Fruit fly (Drosophila melanogaster) whole organism, wandering third instar larva: ENCODE data around the gene CG31752.

ENCODE experiments used
- CG32264 ChIP-seq: fragments of 200-800 bp; sonication (Bioruptor generic); optimal IDR thresholded peaks from 2 replicates; lab custom pipeline; 2016; ENCODE audit warnings: missing biosample characterization, missing genetic modification characterization
- CrebA ChIP-seq: fragments of 200-800 bp; sonication (Bioruptor generic); optimal IDR thresholded peaks from 2 replicates; lab custom pipeline; 2016; ENCODE audit warnings: missing biosample characterization, mild to moderate bottlenecking, missing genetic modification characterization, borderline replicate concordance
- Dfd ChIP-seq: fragments of >200 bp; optimal IDR thresholded peaks from 2 replicates; lab custom pipeline; 2017; ENCODE audit warnings: missing biosample characterization, missing genetic modification characterization
- Dif ChIP-seq: fragments of 200-275, 200-300 bp; sonication (Bioruptor generic); optimal IDR thresholded peaks from 2 replicates; lab custom pipeline; 2018; ENCODE audit warnings: missing biosample characterization, missing genetic modification characterization; ENCODE audit not compliant: partially characterized antibody
- GATAd ChIP-seq: sonication (Bioruptor generic); optimal IDR thresholded peaks from 2 replicates; lab custom pipeline; 2016; ENCODE audit warnings: missing biosample characterization, missing genetic modification characterization
- Hnf4 ChIP-seq: fragments of 200-800 bp; sonication (Bioruptor generic); optimal IDR thresholded peaks from 2 replicates; lab custom pipeline; 2016; ENCODE audit warnings: missing biosample characterization, mild to moderate bottlenecking, missing genetic modification characterization
- Hr83 ChIP-seq: fragments of 200-300 bp; sonication (Bioruptor generic); optimal IDR thresholded peaks from 2 replicates; lab custom pipeline; 2016; ENCODE audit warnings: missing biosample characterization, mild to moderate bottlenecking, missing genetic modification characterization, moderate library complexity; ENCODE audit not compliant: poor library complexity, severe bottlenecking
- Jra ChIP-seq: sonication (Bioruptor generic); optimal IDR thresholded peaks from 2 replicates; lab custom pipeline; 2016; ENCODE audit warnings: missing biosample characterization, missing genetic modification characterization
- Myc ChIP-seq: fragments of >200 bp; optimal IDR thresholded peaks from 2 replicates; lab custom pipeline; 2017
- N ChIP-seq: fragments of >200 bp; optimal IDR thresholded peaks from 2 replicates; lab custom pipeline; 2018; ENCODE audit warnings: missing biosample characterization, missing external identifiers, missing genetic modification characterization
- OdsH ChIP-seq: fragments of 200-800 bp; sonication (Bioruptor generic); optimal IDR thresholded peaks from 2 replicates; lab custom pipeline; 2016; ENCODE audit warnings: missing biosample characterization, mild to moderate bottlenecking, missing genetic modification characterization
- Rel ChIP-seq, 2 experiments: fragments of 200-800 bp; sonication (Bioruptor generic) in 1 of 2; optimal IDR thresholded peaks; 2 replicates in 1 of 2; 3 replicates in 1 of 2; lab custom pipeline; 2016 to 2019; ENCODE audit warnings: mild to moderate bottlenecking in 2 of 2, missing biosample characterization in 2 of 2, missing genetic modification characterization in 2 of 2, moderate library complexity in 1 of 2
- Sp1 ChIP-seq: fragments of 200-800 bp; sonication (Bioruptor generic); optimal IDR thresholded peaks from 3 replicates; lab custom pipeline; 2019; ENCODE audit warnings: missing biosample characterization, mild to moderate bottlenecking, missing genetic modification characterization, moderate library complexity
- Vsx2 ChIP-seq: fragments of 200-300, 225-300 bp; sonication (Bioruptor generic); optimal IDR thresholded peaks from 2 replicates; lab custom pipeline; 2018; ENCODE audit warnings: missing biosample characterization, missing genetic modification characterization; ENCODE audit not compliant: partially characterized antibody
- br ChIP-seq: fragments of 200-800 bp; sonication (Bioruptor generic); optimal IDR thresholded peaks from 2 replicates; lab custom pipeline; 2016; ENCODE audit warnings: missing biosample characterization, missing genetic modification characterization
- dmrt93B ChIP-seq: fragments of 200-800 bp; sonication (Bioruptor generic); optimal IDR thresholded peaks from 2 replicates; lab custom pipeline; 2018; ENCODE audit warnings: missing biosample characterization, mild to moderate bottlenecking, missing genetic modification characterization
- dsf ChIP-seq: sonication (Bioruptor generic); optimal IDR thresholded peaks from 2 replicates; lab custom pipeline; 2016; ENCODE audit warnings: missing biosample characterization, missing genetic modification characterization, borderline replicate concordance
- ey ChIP-seq: fragments of 200-800 bp; sonication (Bioruptor generic); optimal IDR thresholded peaks from 2 replicates; lab custom pipeline; 2016; ENCODE audit warnings: missing biosample characterization, missing genetic modification characterization
- foxo ChIP-seq, 2 experiments: fragments of 200-800 bp; sonication (Bioruptor generic); optimal IDR thresholded peaks; 2 replicates in 1 of 2; 3 replicates in 1 of 2; lab custom pipeline; 2016 to 2017; ENCODE audit warnings: missing biosample characterization in 2 of 2, missing genetic modification characterization in 2 of 2
- h ChIP-seq: fragments of 200-800 bp; sonication (Bioruptor generic); optimal IDR thresholded peaks from 3 replicates; lab custom pipeline; 2016; ENCODE audit warnings: missing biosample characterization, mild to moderate bottlenecking, missing genetic modification characterization
- jim ChIP-seq: fragments of 175-275, 200-325 bp; sonication (Bioruptor generic); optimal IDR thresholded peaks from 2 replicates; lab custom pipeline; 2016; ENCODE audit warnings: missing biosample characterization, mild to moderate bottlenecking, missing genetic modification characterization
- pan ChIP-seq: fragments of >200 bp; optimal IDR thresholded peaks from 2 replicates; lab custom pipeline; 2017
- psq ChIP-seq: fragments of 200-800 bp; sonication (Bioruptor generic); optimal IDR thresholded peaks from 3 replicates; lab custom pipeline; 2017; ENCODE audit warnings: missing biosample characterization, mild to moderate bottlenecking, missing genetic modification characterization, moderate library complexity
- rgr ChIP-seq: fragments of 200-800 bp; sonication (Bioruptor generic); optimal IDR thresholded peaks from 3 replicates; lab custom pipeline; 2016; ENCODE audit warnings: missing biosample characterization, mild to moderate bottlenecking, missing genetic modification characterization
- sage ChIP-seq: fragments of 200-800 bp; sonication (Bioruptor generic); optimal IDR thresholded peaks from 2 replicates; lab custom pipeline; 2016; ENCODE audit warnings: missing biosample characterization, mild to moderate bottlenecking, missing genetic modification characterization
- sv ChIP-seq: fragments of 200-800 bp; sonication (Bioruptor generic); optimal IDR thresholded peaks from 3 replicates; lab custom pipeline; 2016; ENCODE audit warnings: missing biosample characterization, missing genetic modification characterization
- usp ChIP-seq: fragments of >200 bp; optimal IDR thresholded peaks from 2 replicates; lab custom pipeline; 2017; ENCODE audit warnings: missing biosample characterization, missing genetic modification characterization
- woc ChIP-seq: sonication (Bioruptor generic); optimal IDR thresholded peaks from 2 replicates; lab custom pipeline; 2016; ENCODE audit warnings: missing biosample characterization, mild to moderate bottlenecking, missing genetic modification characterization

CG31752 gene

dm6 chr2L:18826496-18827008 lies 14.6 kb downstream of the CG31752 start, which contains the start of gene Ugt36E1:
Gene Ugt36E1 (plus strand): TSS chr2L:18826770.
- TF ChIP-seq br (GFP tag; lab: Kevin White, UChicago): no peak
- no peak for TF ChIP-seq h (GFP tag; lab: Kevin White, UChicago)
- no peak for TF ChIP-seq ey (GFP tag; lab: Kevin White, UChicago)
- TF ChIP-seq OdsH: no peak
- no peak for TF ChIP-seq Hnf4 (GFP tag; lab: Kevin White, UChicago)

DNA sequence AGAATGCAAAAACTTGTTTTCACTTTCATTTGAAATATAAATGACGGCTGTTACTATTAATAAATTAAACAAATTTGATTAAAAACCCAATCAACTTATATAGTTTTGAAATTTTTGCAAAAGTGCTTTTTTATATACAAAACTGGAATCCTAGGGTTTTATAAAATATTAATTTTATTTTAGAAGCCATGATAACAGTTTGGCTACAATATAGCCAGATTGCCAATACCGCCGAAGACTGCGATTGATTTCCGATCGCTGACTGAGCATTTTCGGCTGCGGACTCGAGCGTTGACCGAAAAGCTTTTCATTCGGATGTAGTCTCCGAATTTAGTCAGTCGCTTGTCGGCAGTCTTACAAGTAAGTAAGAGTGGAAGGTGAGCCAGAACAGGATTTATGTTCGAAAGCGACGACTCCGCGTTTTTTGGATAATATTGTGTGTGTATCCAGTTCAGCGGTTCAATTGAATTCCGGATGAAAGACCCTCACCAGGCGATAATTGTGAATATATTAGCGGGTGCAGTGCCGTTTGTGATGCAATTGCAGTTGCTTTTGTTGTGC lies 17.8 kb downstream of the CG31752 start, which contains the start of gene Ugt36D1:
Gene Ugt36D1 (plus strand): TSS at position 306 of the 561 bp plus-strand sequence.
- TF ChIP-seq Jra (GFP tag; lab: Kevin White, UChicago) (peak; percentile 22), rgr (GFP tag; lab: Kevin White, UChicago) (peak; percentile 30), OdsH (no peak), Hr83 (GFP tag; lab: Kevin White, UChicago) (peak; percentile 75), Sp1 (GFP tag; lab: Kevin White, UChicago) (peak; percentile 61), woc (GFP tag; lab: Kevin White, UChicago) (peak; percentile 75), Vsx2 (GFP tag; lab: Kevin White, UChicago) (peak; percentile 81), Dif (GFP tag; lab: Kevin White, UChicago) (peak; percentile 63), Rel (GFP tag; optimal IDR thresholded peaks at IDR 0.05; lab: Kevin White, UChicago) (no peak), Rel (tag; optimal IDR thresholded peaks at IDR 0.05; lab: Kevin White, UChicago) (peak; percentile 51), foxo (GFP tag; optimal IDR thresholded peaks at IDR 0.05; lab: Kevin White, UChicago) (peak in 1 of 2 experiments; percentile 5), usp (no peak), dmrt93B (GFP tag; lab: Kevin White, UChicago) (no peak), CG32264 (GFP tag; lab: Kevin White, UChicago) (no peak), h (GFP tag; lab: Kevin White, UChicago) (peak; percentile 28), psq (peak; percentile 18), br (GFP tag; lab: Kevin White, UChicago) (peak; percentile 40), Hnf4 (GFP tag; lab: Kevin White, UChicago) (peak; percentile 66), Myc (lab: Kevin White, UChicago) (peak; percentile 82)

- TF ChIP-seq jim (GFP tag; lab: Kevin White, UChicago): no peak
Observed at dm6 chr2L:18822805-18823204, 18.3 kb downstream of the CG31752 start.

DNA sequence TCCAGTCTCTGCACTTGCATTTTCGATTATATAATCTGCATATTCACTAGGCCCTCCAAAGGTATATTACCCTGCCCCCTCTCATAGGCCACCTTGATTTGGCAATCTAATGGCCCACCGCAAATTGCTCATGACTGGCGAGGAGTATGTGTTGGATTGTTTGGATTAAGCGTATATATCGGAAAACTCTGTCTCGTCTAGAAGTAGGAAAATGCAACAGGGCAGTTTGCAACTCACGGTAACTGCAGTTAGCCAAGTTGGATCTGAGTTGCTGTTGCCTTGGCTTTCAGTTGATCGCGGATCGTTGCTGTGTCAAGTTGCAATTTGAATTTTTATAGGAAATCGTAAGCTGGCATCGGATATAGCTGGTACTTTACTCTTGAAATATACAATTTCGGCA lies 22.1 kb downstream of the CG31752 start, which contains the start of gene Ugt36F1:
Gene Ugt36F1 (plus strand): TSS at position 301 of the 400 bp plus-strand sequence.
- TF ChIP-seq N (no peak), Rel (GFP tag; optimal IDR thresholded peaks at IDR 0.05; lab: Kevin White, UChicago) (no peak), Rel (tag; optimal IDR thresholded peaks at IDR 0.05; lab: Kevin White, UChicago) (no peak), Jra (GFP tag; lab: Kevin White, UChicago) (no peak), Hr83 (GFP tag; lab: Kevin White, UChicago) (no peak), rgr (GFP tag; lab: Kevin White, UChicago) (no peak), br (GFP tag; lab: Kevin White, UChicago) (no peak), Dif (GFP tag; lab: Kevin White, UChicago) (no peak), GATAd (GFP tag; lab: Kevin White, UChicago) (no peak), sv (no peak), Vsx2 (GFP tag; lab: Kevin White, UChicago) (no peak), pan (lab: Kevin White, UChicago) (no peak), Dfd (GFP tag; lab: Kevin White, UChicago) (no peak), dsf (no peak), foxo (GFP tag; optimal IDR thresholded peaks at IDR 0.05; lab: Kevin White, UChicago) (no peak), CrebA (GFP tag; lab: Kevin White, UChicago) (no peak), sage (GFP tag; lab: Kevin White, UChicago) (no peak), dmrt93B (GFP tag; lab: Kevin White, UChicago) (no peak), woc (GFP tag; lab: Kevin White, UChicago) (no peak)
- TF ChIP-seq, all 38 proteins: peak for 0

DNA sequence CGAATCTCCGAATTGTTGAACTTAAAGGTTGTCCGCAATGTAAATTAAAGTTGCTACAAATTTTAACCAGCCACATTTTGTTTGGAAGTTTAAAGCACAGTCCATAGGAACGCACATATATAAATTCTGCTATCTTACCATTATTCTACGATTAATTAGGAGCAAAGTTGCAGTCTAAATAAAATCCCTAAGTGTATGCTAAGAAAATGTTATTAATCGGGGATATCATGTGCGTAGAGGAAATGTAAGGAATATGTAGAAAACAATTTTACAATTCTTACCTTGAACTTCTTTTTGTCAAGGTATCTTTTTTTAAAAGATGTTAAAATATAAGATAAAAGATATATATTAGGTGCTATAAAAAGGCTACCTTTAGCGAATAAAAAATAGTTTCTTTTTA lies 22.7 kb downstream of the CG31752 start:
- TF ChIP-seq sv: no peak
- peak; percentile 64 for TF ChIP-seq Myc (lab: Kevin White, UChicago)
